Fruit fly (Drosophila melanogaster) whole organism, embryonic: ENCODE data around the gene CG33514.

Experiments
- Abd-B ChIP-seq: fragments of 200-800 bp; sonication (Bioruptor generic); optimal IDR thresholded peaks from 2 replicates; lab custom pipeline; 2018; ENCODE audit warnings: missing biosample characterization, mild to moderate bottlenecking, missing genetic modification characterization, moderate library complexity
- Awh ChIP-seq: fragments of 200-800 bp; sonication (Bioruptor generic); IDR thresholded peaks from 2 replicates; pipeline ENCODE4, ENCODE4 v1.3.6; 2022; ENCODE audit warnings: missing biosample characterization, missing genetic modification characterization
- CG10147 ChIP-seq: fragments of 200-800 bp; sonication (Bioruptor generic); optimal IDR thresholded peaks from 2 replicates; lab custom pipeline; 2019; ENCODE audit warnings: missing biosample characterization, mild to moderate bottlenecking, missing genetic modification characterization, moderate library complexity
- CG10209 ChIP-seq: fragments of 200-800 bp; sonication (Bioruptor generic); optimal IDR thresholded peaks from 3 replicates; lab custom pipeline; 2017; ENCODE audit warnings: missing biosample characterization, mild to moderate bottlenecking, missing genetic modification characterization, missing genetic modification reagents
- CG12155 ChIP-seq: fragments of 200-800 bp; sonication (Bioruptor generic); optimal IDR thresholded peaks from 3 replicates; lab custom pipeline; 2016; ENCODE audit warnings: missing biosample characterization, missing genetic modification characterization
- CG12769 ChIP-seq: fragments of 200-800 bp; sonication (Bioruptor generic); optimal IDR thresholded peaks from 2 replicates; lab custom pipeline; 2019; ENCODE audit warnings: missing biosample characterization, mild to moderate bottlenecking, missing genetic modification characterization, moderate library complexity
- CG13624 ChIP-seq: fragments of 200-800 bp; sonication (Bioruptor generic); optimal IDR thresholded peaks from 2 replicates; lab custom pipeline; 2016; ENCODE audit warnings: missing biosample characterization, missing genetic modification characterization
- CG14014 ChIP-seq: fragments of 200-800 bp; sonication (Bioruptor generic); IDR thresholded peaks from 2 replicates; pipeline ENCODE4 v1.3.6; 2022; ENCODE audit warnings: missing biosample characterization, missing genetic modification characterization
- CG14441 ChIP-seq: fragments of 200-800 bp; sonication (Bioruptor generic); IDR thresholded peaks from 2 replicates; pipeline ENCODE4 v1.3.6; 2022; ENCODE audit warnings: missing biosample characterization, missing genetic modification characterization
- CG14965 ChIP-seq: fragments of 200-800 bp; sonication (Bioruptor generic); optimal IDR thresholded peaks from 2 replicates; lab custom pipeline; 2016; ENCODE audit warnings: missing biosample characterization, missing genetic modification characterization, borderline replicate concordance
- CG16779 ChIP-seq: fragments of 200-800 bp; sonication (Bioruptor generic); IDR thresholded peaks from 2 replicates; pipeline ENCODE4 v1.3.6; 2022; ENCODE audit warnings: missing biosample characterization, missing genetic modification characterization
- CG17568 ChIP-seq: fragments of 200-800 bp; sonication (Bioruptor generic); optimal IDR thresholded peaks from 2 replicates; lab custom pipeline; 2018; ENCODE audit warnings: missing biosample characterization, mild to moderate bottlenecking, missing genetic modification characterization, moderate library complexity
- CG18476 ChIP-seq: fragments of 200-800 bp; sonication (Bioruptor generic); optimal IDR thresholded peaks from 2 replicates; lab custom pipeline; 2016; ENCODE audit warnings: missing biosample characterization, mild to moderate bottlenecking, missing genetic modification characterization
- CG2202 ChIP-seq: fragments of 200-800 bp; sonication (Bioruptor generic); optimal IDR thresholded peaks from 2 replicates; lab custom pipeline; 2018; ENCODE audit warnings: missing biosample characterization, mild to moderate bottlenecking, missing genetic modification characterization
- CG34224 ChIP-seq: fragments of 200-800 bp; sonication (Bioruptor generic); IDR thresholded peaks from 3 replicates; pipeline ENCODE4 v1.3.6; 2022; ENCODE audit warnings: missing biosample characterization, missing genetic modification characterization; ENCODE audit not compliant: partially characterized antibody
- CG4360 ChIP-seq: fragments of 200-800 bp; sonication (Bioruptor generic); IDR thresholded peaks from 2 replicates; pipeline ENCODE4 v1.3.6; 2022; ENCODE audit warnings: missing biosample characterization, missing genetic modification characterization
- CG6765 ChIP-seq: fragments of 200-800 bp; sonication (Bioruptor generic); optimal IDR thresholded peaks from 3 replicates; lab custom pipeline; 2017; ENCODE audit warnings: missing biosample characterization, mild to moderate bottlenecking, missing genetic modification characterization
- CG7271 ChIP-seq: fragments of 200-800 bp; sonication (Bioruptor generic); optimal IDR thresholded peaks from 2 replicates; lab custom pipeline; 2018; ENCODE audit warnings: missing biosample characterization, mild to moderate bottlenecking, missing genetic modification characterization, moderate library complexity
- CG8944 ChIP-seq: fragments of 200-800 bp; sonication (Bioruptor generic); optimal IDR thresholded peaks from 3 replicates; lab custom pipeline; 2016; ENCODE audit warnings: missing biosample characterization, missing genetic modification characterization
- CG9437 ChIP-seq: fragments of 200-800 bp; sonication (Bioruptor generic); optimal IDR thresholded peaks from 2 replicates; lab custom pipeline; 2018; ENCODE audit warnings: missing biosample characterization, mild to moderate bottlenecking, missing genetic modification characterization
- CoRest ChIP-seq: fragments of 200-800 bp; sonication (Bioruptor generic); optimal IDR thresholded peaks from 3 replicates; lab custom pipeline; 2018; ENCODE audit warnings: missing biosample characterization, mild to moderate bottlenecking, missing genetic modification characterization, moderate library complexity
- D19A ChIP-seq: fragments of 200-800 bp; optimal IDR thresholded peaks from 3 replicates; lab custom pipeline; 2019; ENCODE audit warnings: missing biosample characterization, mild to moderate bottlenecking, missing genetic modification characterization, moderate library complexity
- D19B ChIP-seq: fragments of 200-800 bp; sonication (Bioruptor generic); optimal IDR thresholded peaks from 2 replicates; lab custom pipeline; 2017; ENCODE audit warnings: missing biosample characterization, mild to moderate bottlenecking, missing genetic modification characterization
- Dip3 ChIP-seq: fragments of 200-800 bp; sonication (Bioruptor generic); optimal IDR thresholded peaks from 3 replicates; lab custom pipeline; 2016; ENCODE audit warnings: missing biosample characterization, missing genetic modification characterization
- Hey ChIP-seq: fragments of 200-800 bp; sonication (Bioruptor generic); optimal IDR thresholded peaks from 3 replicates; lab custom pipeline; 2018; ENCODE audit warnings: missing biosample characterization, mild to moderate bottlenecking, missing genetic modification characterization
- NfI ChIP-seq: fragments of 200-800 bp; sonication (Bioruptor generic); optimal IDR thresholded peaks from 3 replicates; lab custom pipeline; 2018; ENCODE audit warnings: missing biosample characterization, mild to moderate bottlenecking, missing genetic modification characterization, moderate library complexity
- Oli ChIP-seq: fragments of 200-800 bp; sonication (Bioruptor generic); optimal IDR thresholded peaks from 2 replicates; lab custom pipeline; 2018; ENCODE audit warnings: missing biosample characterization, mild to moderate bottlenecking, missing genetic modification characterization, moderate library complexity
- Optix ChIP-seq: fragments of 200-800 bp; sonication (Bioruptor generic); IDR thresholded peaks from 3 replicates; pipeline ENCODE4 v1.3.6; 2022; ENCODE audit warnings: missing biosample characterization, missing genetic modification characterization
- PHDP ChIP-seq: fragments of 200-800 bp; sonication (Bioruptor generic); optimal IDR thresholded peaks from 3 replicates; lab custom pipeline; 2018; ENCODE audit warnings: missing biosample characterization, mild to moderate bottlenecking, missing genetic modification characterization, moderate library complexity
- Ptx1 ChIP-seq: fragments of 200-800 bp; sonication (Bioruptor generic); IDR thresholded peaks from 2 replicates; pipeline ENCODE4 v1.3.6; 2022; ENCODE audit warnings: missing biosample characterization, missing genetic modification characterization
- Trl ChIP-seq, 3 experiments: fragments of >200 bp in 2 of 3; fragments of 200-800 bp in 1 of 3; sonication (Bioruptor generic) in 1 of 3; optimal IDR thresholded peaks; 2 replicates in 1 of 3; 3 replicates in 2 of 3; lab custom pipeline; 2016 to 2017; ENCODE audit warnings: missing biosample characterization in 1 of 3, missing genetic modification characterization in 1 of 3
- Xrp1 ChIP-seq: fragments of 200-800 bp; sonication (Bioruptor generic); IDR thresholded peaks from 2 replicates; pipeline ENCODE4 v1.3.6; 2022; ENCODE audit warnings: missing biosample characterization, missing genetic modification characterization
- cato ChIP-seq: fragments of 200-800 bp; sonication (Bioruptor generic); optimal IDR thresholded peaks from 2 replicates; lab custom pipeline; 2016; ENCODE audit warnings: missing biosample characterization, missing genetic modification characterization, borderline replicate concordance
- dysf ChIP-seq: fragments of 200-800 bp; sonication (Bioruptor generic); IDR thresholded peaks from 3 replicates; pipeline ENCODE4 v1.3.6; 2022; ENCODE audit warnings: missing biosample characterization, missing genetic modification characterization
- en ChIP-seq: fragments of 200-800 bp; sonication (Bioruptor generic); optimal IDR thresholded peaks from 2 replicates; lab custom pipeline; 2016; ENCODE audit warnings: missing biosample characterization, missing genetic modification characterization
- grau ChIP-seq: fragments of 200-800 bp; optimal IDR thresholded peaks from 3 replicates; lab custom pipeline; 2019; ENCODE audit warnings: missing biosample characterization, mild to moderate bottlenecking, missing genetic modification characterization, moderate library complexity
- her ChIP-seq: fragments of 200-800 bp; sonication (Bioruptor generic); optimal IDR thresholded peaks from 2 replicates; lab custom pipeline; 2016; ENCODE audit warnings: missing biosample characterization, missing genetic modification characterization
- kah ChIP-seq: fragments of 200-800 bp; sonication (Bioruptor generic); optimal IDR thresholded peaks from 2 replicates; lab custom pipeline; 2018; ENCODE audit warnings: missing biosample characterization, mild to moderate bottlenecking, missing genetic modification characterization
- ken ChIP-seq: fragments of 200-800 bp; sonication (Bioruptor generic); IDR thresholded peaks from 3 replicates; pipeline ENCODE4 v1.3.6; 2022; ENCODE audit warnings: missing biosample characterization, missing genetic modification characterization
- lov ChIP-seq, 2 experiments: fragments of 200-800 bp in 1 of 2; fragments of >200 bp in 1 of 2; sonication (Bioruptor generic) in 1 of 2; IDR thresholded peaks in 1 of 2; optimal IDR thresholded peaks in 1 of 2; 2 replicates in 1 of 2; 3 replicates in 1 of 2; pipeline versions ENCODE4 v1.3.6 to Lab custom; 2017 to 2022; ENCODE audit warnings: missing biosample characterization in 1 of 2, missing genetic modification characterization in 1 of 2
- oc ChIP-seq: fragments of 200-800 bp; sonication (Bioruptor generic); optimal IDR thresholded peaks from 2 replicates; lab custom pipeline; 2018; ENCODE audit warnings: missing biosample characterization, mild to moderate bottlenecking, missing genetic modification characterization, moderate library complexity
- pnt ChIP-seq: fragments of 200-800 bp; sonication (Bioruptor generic); optimal IDR thresholded peaks from 3 replicates; lab custom pipeline; 2016; ENCODE audit warnings: missing biosample characterization, missing genetic modification characterization
- scrt ChIP-seq: fragments of 200-800 bp; sonication (Bioruptor generic); optimal IDR thresholded peaks from 2 replicates; lab custom pipeline; 2018; ENCODE audit warnings: missing biosample characterization, mild to moderate bottlenecking, missing genetic modification characterization, moderate library complexity
- sd ChIP-seq: fragments of 200-800 bp; sonication (Bioruptor generic); optimal IDR thresholded peaks from 3 replicates; lab custom pipeline; 2018; ENCODE audit warnings: missing biosample characterization, mild to moderate bottlenecking, missing genetic modification characterization, moderate library complexity
- stc ChIP-seq: fragments of 200-800 bp; sonication (Bioruptor generic); IDR thresholded peaks from 2 replicates; pipeline ENCODE4 v1.3.6; 2022; ENCODE audit warnings: missing biosample characterization, missing genetic modification characterization
- trem ChIP-seq: fragments of 200-800 bp; optimal IDR thresholded peaks from 3 replicates; lab custom pipeline; 2019; ENCODE audit warnings: missing biosample characterization, mild to moderate bottlenecking, missing genetic modification characterization, moderate library complexity
- zen2 ChIP-seq: fragments of 200-800 bp; sonication (Bioruptor generic); IDR thresholded peaks from 3 replicates; pipeline ENCODE4 v1.3.6; 2022; ENCODE audit warnings: missing biosample characterization, missing genetic modification characterization; ENCODE audit not compliant: partially characterized antibody
- zf30C ChIP-seq: fragments of 200-800 bp; sonication (Bioruptor generic); optimal IDR thresholded peaks from 3 replicates; lab custom pipeline; 2018; ENCODE audit warnings: missing biosample characterization, mild to moderate bottlenecking, missing genetic modification characterization

The CG33514 gene

DNA sequence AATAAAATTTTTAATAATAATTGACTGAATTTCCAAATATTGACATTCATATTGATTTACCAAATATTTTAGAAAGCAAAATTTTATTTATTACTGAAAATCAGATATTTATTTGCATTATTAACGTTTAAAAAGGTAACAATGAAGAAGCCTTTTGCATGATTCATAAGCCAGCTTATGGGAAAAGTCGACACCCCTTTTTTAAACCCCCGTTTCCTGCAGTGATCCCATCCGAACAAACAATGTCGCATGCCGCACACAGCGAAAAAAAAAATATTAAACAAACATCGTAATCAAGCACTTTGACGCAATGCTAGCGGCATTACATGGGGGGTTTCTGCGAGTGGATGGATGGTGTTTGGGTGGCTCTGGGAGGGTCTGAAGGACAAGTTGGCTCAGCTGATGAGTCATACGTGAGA is 11.6 kb upstream of the CG33514 start (continued):
- no peak for TF ChIP-seq en (GFP tag; lab: Kevin White, UChicago)
- no peak for TF ChIP-seq lov (optimal IDR thresholded peaks at IDR 0.05; lab: Kevin White, UChicago)
- TF ChIP-seq lov (GFP tag; IDR thresholded peaks at IDR 0.05; lab: Robert Waterston, UW) = 0 out of 3 replicates have a peak, but pooled peaks have one; percentile 8
- peak; percentile 63 for TF ChIP-seq Ptx1
- TF ChIP-seq Oli (tag; lab: Kevin White, UChicago) = peak; percentile 36
- peak; percentile 4 for TF ChIP-seq CG17568 (GFP tag; lab: Kevin White, UChicago)
- TF ChIP-seq Awh (GFP tag; lab: Robert Waterston, UW) = 0 out of 2 replicates have a peak, but pooled peaks have one; percentile 30
- peak; percentile 46 for TF ChIP-seq CG10147
- TF ChIP-seq CoRest (tag; lab: Kevin White, UChicago) = peak; percentile 44
- TF ChIP-seq grau (tag; lab: Kevin White, UChicago) = peak; percentile 48
- peak; percentile 21 for TF ChIP-seq CG8944 (GFP tag; lab: Kevin White, UChicago)
- no peak for TF ChIP-seq CG2202
- TF ChIP-seq zf30C = peak; percentile 8
- TF ChIP-seq CG14965 (GFP tag; lab: Kevin White, UChicago) = no peak
- peak; percentile 8 for TF ChIP-seq sd (tag; lab: Kevin White, UChicago)
- no peak for TF ChIP-seq CG6765 (GFP tag; lab: Kevin White, UChicago)
- peak; percentile 23 for TF ChIP-seq D19B
- peak; percentile 59 for TF ChIP-seq oc (tag; lab: Kevin White, UChicago)
- no peak for TF ChIP-seq CG34224 (GFP tag; lab: Robert Waterston, UW)
- TF ChIP-seq her = peak; percentile 45
- TF ChIP-seq pnt (GFP tag; lab: Kevin White, UChicago) = peak; percentile 20
- 0 out of 2 replicates have a peak, but pooled peaks have one; percentile 39 for TF ChIP-seq CG16779 (GFP tag; lab: Robert Waterston, UW)
- no peak for TF ChIP-seq stc (GFP tag; lab: Robert Waterston, UW)
- peak; percentile 42; the same call in 1 of the 3 replicates for TF ChIP-seq dysf (GFP tag; lab: Robert Waterston, UW)
- peak; percentile 27 for TF ChIP-seq CG10209 (GFP tag; lab: Kevin White, UChicago)
- peak; percentile 7 for TF ChIP-seq CG12155 (GFP tag; lab: Kevin White, UChicago)
- peak; percentile 39 for TF ChIP-seq scrt (GFP tag; lab: Kevin White, UChicago)
- peak; percentile 52; the same call in 1 of the 2 replicates for TF ChIP-seq Xrp1
- TF ChIP-seq kah (GFP tag; lab: Kevin White, UChicago) = no peak
- TF ChIP-seq CG18476 = no peak
- TF ChIP-seq CG4360 = no peak
- no peak for TF ChIP-seq zen2 (GFP tag; lab: Robert Waterston, UW)
- peak; percentile 34 for TF ChIP-seq NfI (GFP tag; lab: Kevin White, UChicago)
- TF ChIP-seq CG14441 (GFP tag; lab: Robert Waterston, UW) = 0 out of 2 replicates have a peak, but pooled peaks have one; percentile 24
- peak; percentile 39 for TF ChIP-seq Dip3 (GFP tag; lab: Kevin White, UChicago)
- TF ChIP-seq CG12769 = peak; percentile 30
- TF ChIP-seq D19A (tag; lab: Kevin White, UChicago) = peak; percentile 25
- peak; percentile 37 for TF ChIP-seq CG9437 (GFP tag; lab: Kevin White, UChicago)
- peak; percentile 43; the same call in 1 of the 3 replicates for TF ChIP-seq Optix (GFP tag; lab: Robert Waterston, UW)
- TF ChIP-seq CG7271 (tag; lab: Kevin White, UChicago) = no peak
- TF ChIP-seq PHDP (tag; lab: Kevin White, UChicago) = peak; percentile 33
- TF ChIP-seq ken (GFP tag; lab: Robert Waterston, UW) = peak; percentile 55; the same call in 1 of the 3 replicates
- TF ChIP-seq CG13624 (GFP tag; lab: Kevin White, UChicago) = peak; percentile 23
- no peak for TF ChIP-seq cato (GFP tag; lab: Kevin White, UChicago)
- TF ChIP-seq Abd-B = peak; percentile 11
- TF ChIP-seq trem (tag; lab: Kevin White, UChicago) = no peak
- no peak for TF ChIP-seq Trl (optimal IDR thresholded peaks at IDR 0.05; lab: Kevin White, UChicago)
- TF ChIP-seq Trl (GFP tag; optimal IDR thresholded peaks at IDR 0.05; lab: Kevin White, UChicago) = peak; percentile 56
- peak; percentile 45 for TF ChIP-seq Hey (tag; lab: Kevin White, UChicago)
- TF ChIP-seq CG14014 (GFP tag; lab: Robert Waterston, UW) = peak; percentile 36; the same call in 1 of the 2 replicates
